Worm (Caenorhabditis elegans): ENCODE measurements around the gene C16A11.3.

- no peak for TF ChIP-seq zip-8 (tag; optimal IDR thresholded peaks at IDR 0.05)
- TF ChIP-seq sem-2 (GFP tag; optimal IDR thresholded peaks at IDR 0.05): no peak
- no peak for TF ChIP-seq nhr-76 (tag; optimal IDR thresholded peaks at IDR 0.05)
- TF ChIP-seq drap-1 (GFP tag; optimal IDR thresholded peaks at IDR 0.05): no peak
- TF ChIP-seq unc-62 (GFP tag; optimal IDR thresholded peaks at IDR 0.05): no peak
- no peak for TF ChIP-seq ham-2 (GFP tag; optimal IDR thresholded peaks at IDR 0.05)
- TF ChIP-seq mls-2 (tag; optimal IDR thresholded peaks at IDR 0.05): no peak
Observed at ce11 chrII:4229106-4229708, at the start of gene C16A11.3.
